Fruit fly (Drosophila melanogaster) whole organism: ENCODE data around the gene CG33658.

Experiments used
- CG8478 ChIP-seq: fragments of >200 bp; optimal IDR thresholded peaks from 2 replicates; lab custom pipeline; 2018; ENCODE audit warnings: inconsistent platforms
- Dll ChIP-seq: fragments of >200 bp; optimal IDR thresholded peaks from 2 replicates; lab custom pipeline; 2017
- EcR ChIP-seq, 2 experiments: fragments of >200 bp; optimal IDR thresholded peaks; 2 replicates each; lab custom pipeline; 2017; ENCODE audit warnings: missing biosample characterization in 2 of 2, missing genetic modification characterization in 2 of 2, missing genetic modification reagents in 2 of 2
- pan ChIP-seq: fragments of >200 bp; optimal IDR thresholded peaks from 2 replicates; lab custom pipeline; 2017
- psq ChIP-seq: fragments of >200 bp; optimal IDR thresholded peaks from 2 replicates; lab custom pipeline; 2017
- usp ChIP-seq: fragments of >200 bp; optimal IDR thresholded peaks from 2 replicates; lab custom pipeline; 2017; ENCODE audit warnings: missing biosample characterization, missing genetic modification characterization, mixed read lengths

The CG33658 gene

DNA sequence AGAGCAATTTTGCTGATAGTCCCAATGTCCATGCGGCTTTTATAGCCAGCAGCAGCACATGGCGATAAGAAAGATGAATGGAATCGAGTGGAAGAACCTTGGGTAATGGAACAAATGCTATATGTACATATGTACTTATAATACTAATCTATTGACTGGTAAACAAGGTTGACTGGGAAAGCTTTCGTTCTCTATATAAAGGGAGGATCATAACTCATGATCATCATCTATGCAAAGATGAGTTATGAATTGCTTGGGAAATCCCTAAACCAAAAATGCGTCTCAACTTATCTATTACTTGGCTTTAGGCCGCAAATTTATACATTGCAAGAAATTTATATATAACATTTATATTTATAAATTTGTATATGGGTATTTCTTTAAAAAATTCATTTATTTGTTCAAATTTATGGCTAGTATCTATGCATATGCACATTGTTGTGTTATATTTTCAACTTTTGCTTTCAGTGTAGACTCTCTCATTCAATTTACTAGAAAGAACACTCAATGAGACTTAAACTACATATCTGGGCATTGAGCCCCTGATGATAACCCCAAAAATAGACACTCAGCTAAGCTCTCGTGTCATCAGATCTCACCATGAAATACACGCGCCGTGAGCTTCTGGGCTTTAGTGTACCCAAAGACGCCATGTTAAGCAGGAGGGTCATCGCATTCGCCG is 23.9 kb upstream of the CG33658 start, which contains the start of the genes Srg1 and Elal:
Gene Srg1, minus strand, starts transcription at position 14 of the 682 bp plus-strand sequence.
Gene Elal, plus strand, starts transcription at position 632 of the 682 bp plus-strand sequence.
- no peak for TF ChIP-seq usp (GFP tag; lab: Kevin White, UChicago)
- no peak for TF ChIP-seq psq (lab: Kevin White, UChicago)
- no peak for TF ChIP-seq Dll (lab: Kevin White, UChicago)
- no peak for TF ChIP-seq pan
- no peak for TF ChIP-seq EcR (GFP tag; optimal IDR thresholded peaks at IDR 0.05; lab: Kevin White, UChicago)
- TF ChIP-seq CG8478 (lab: Kevin White, UChicago): no peak

- TF ChIP-seq CG8478 (lab: Kevin White, UChicago) (no peak), psq (lab: Kevin White, UChicago) (no peak), EcR (GFP tag; optimal IDR thresholded peaks at IDR 0.05; lab: Kevin White, UChicago) (no peak), pan (no peak), usp (GFP tag; lab: Kevin White, UChicago) (no peak), Dll (lab: Kevin White, UChicago) (no peak)
Measured at dm6 chr3R:24863894-24864293, 22.9 kb upstream of the CG33658 start.

- TF ChIP-seq usp (GFP tag; lab: Kevin White, UChicago) (no peak), psq (lab: Kevin White, UChicago) (no peak), pan (no peak), CG8478 (lab: Kevin White, UChicago) (no peak), Dll (lab: Kevin White, UChicago) (no peak), EcR (GFP tag; optimal IDR thresholded peaks at IDR 0.05; lab: Kevin White, UChicago) (no peak)
Measured at dm6 chr3R:24862574-24863089, 21.7 kb upstream of the CG33658 start, which contains the start of gene CG7016. CG7016 (plus strand) TSS chr3R:24862931.

dm6 chr3R:24862065-24862464 is 21.1 kb upstream of the CG33658 start, which contains the start of gene CG13640:
CG13640 (minus strand) TSS chr3R:24862165.
- TF ChIP-seq Dll (lab: Kevin White, UChicago) (no peak), usp (GFP tag; lab: Kevin White, UChicago) (no peak), CG8478 (lab: Kevin White, UChicago) (no peak), EcR (GFP tag; optimal IDR thresholded peaks at IDR 0.05; lab: Kevin White, UChicago) (no peak), psq (lab: Kevin White, UChicago) (no peak), pan (no peak)

dm6 chr3R:24860316-24860826 is 19.4 kb upstream of the CG33658 start, which contains the start of gene CG13639:
CG13639 (minus strand) TSS chr3R:24860366.
- no peak for TF ChIP-seq EcR (GFP tag; optimal IDR thresholded peaks at IDR 0.05; lab: Kevin White, UChicago)
- TF ChIP-seq CG8478 (lab: Kevin White, UChicago): no peak
- TF ChIP-seq Dll (lab: Kevin White, UChicago): no peak
- no peak for TF ChIP-seq pan
- TF ChIP-seq psq (lab: Kevin White, UChicago): no peak
- TF ChIP-seq usp (GFP tag; lab: Kevin White, UChicago): no peak

DNA sequence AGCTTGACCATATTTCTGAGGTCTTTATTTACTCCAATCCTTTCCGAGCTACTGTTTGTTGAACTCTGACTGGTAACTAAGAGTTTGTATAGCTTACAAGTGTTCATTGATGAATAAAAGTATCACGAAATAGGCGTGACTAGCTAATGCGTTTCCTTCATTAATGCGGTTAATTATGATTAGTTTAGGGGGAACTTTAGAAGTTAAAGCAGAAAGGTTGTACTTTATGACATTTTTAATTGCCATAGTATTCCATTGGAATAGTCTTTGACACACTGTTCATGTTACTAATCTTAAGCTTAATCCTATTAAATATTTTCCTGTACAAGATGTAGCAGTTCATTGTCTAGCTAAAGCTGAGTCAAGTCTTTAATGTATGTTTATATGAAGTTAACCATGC is 18.7 kb upstream of the CG33658 start, which contains the start of gene ppk22:
Gene ppk22, minus strand, starts transcription at position 101 of the 400 bp plus-strand sequence.
- TF ChIP-seq Dll (lab: Kevin White, UChicago) (no peak), EcR (GFP tag; optimal IDR thresholded peaks at IDR 0.05; lab: Kevin White, UChicago) (no peak), pan (no peak), psq (lab: Kevin White, UChicago) (no peak), CG8478 (lab: Kevin White, UChicago) (no peak), usp (GFP tag; lab: Kevin White, UChicago) (no peak)

- no peak for TF ChIP-seq CG8478 (lab: Kevin White, UChicago)
- no peak for TF ChIP-seq EcR (GFP tag; optimal IDR thresholded peaks at IDR 0.05; lab: Kevin White, UChicago)
- no peak for TF ChIP-seq Dll (lab: Kevin White, UChicago)
- TF ChIP-seq pan: no peak
- no peak for TF ChIP-seq psq (lab: Kevin White, UChicago)
- no peak for TF ChIP-seq usp (GFP tag; lab: Kevin White, UChicago)
Measured at dm6 chr3R:24857459-24857858, 16.5 kb upstream of the CG33658 start, which contains the start of gene CAH4. CAH4 (minus strand) TSS chr3R:24857559.

DNA sequence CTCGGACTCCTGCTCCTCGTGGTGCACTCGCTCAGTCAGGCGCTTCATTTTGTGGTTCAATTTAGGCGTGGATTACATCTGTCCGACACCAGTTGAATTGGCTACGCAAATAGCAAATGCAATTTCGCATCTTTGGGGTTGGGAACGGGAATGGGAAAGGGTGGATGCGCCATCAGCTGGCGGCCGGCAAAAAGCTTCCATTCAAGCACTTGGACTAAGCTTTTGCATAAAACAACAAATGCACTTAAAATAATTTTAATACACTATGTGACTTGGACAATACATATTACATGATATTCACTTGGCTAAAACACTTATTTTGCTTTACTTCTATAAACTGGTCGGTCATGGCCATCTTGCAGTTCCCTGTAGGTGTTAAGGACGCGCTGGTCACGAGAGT is 15.2 kb upstream of the CG33658 start, which contains the start of gene HDAC11:
Gene HDAC11, minus strand, starts transcription at position 101 of the 400 bp plus-strand sequence.
- TF ChIP-seq usp (GFP tag; lab: Kevin White, UChicago) (no peak), EcR (GFP tag; optimal IDR thresholded peaks at IDR 0.05; lab: Kevin White, UChicago) (no peak), CG8478 (lab: Kevin White, UChicago) (no peak), psq (lab: Kevin White, UChicago) (no peak)

DNA sequence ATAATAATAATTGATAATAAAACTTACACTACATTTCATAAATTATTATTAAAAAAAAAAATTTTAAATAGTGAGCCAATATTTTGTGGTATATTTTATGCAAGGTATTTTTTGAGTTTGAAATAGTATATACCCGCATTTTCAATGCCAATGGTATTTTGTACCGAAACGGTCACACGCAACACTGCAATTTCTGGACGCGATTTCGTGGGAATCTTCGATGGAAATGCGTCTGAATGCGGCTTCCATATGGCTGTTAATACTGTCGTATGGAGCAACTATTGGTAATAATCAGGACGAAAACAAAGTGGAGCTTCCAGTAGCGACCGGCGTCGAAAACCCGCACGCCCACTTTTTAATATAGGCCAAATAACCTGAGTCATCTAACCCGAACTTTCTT is 10.5 kb upstream of the CG33658 start, which contains the start of gene Nct:
Gene Nct, plus strand, starts transcription at position 173 of the 400 bp plus-strand sequence.
- TF ChIP-seq usp (GFP tag; lab: Kevin White, UChicago) (no peak), psq (lab: Kevin White, UChicago) (no peak), EcR (GFP tag; optimal IDR thresholded peaks at IDR 0.05; lab: Kevin White, UChicago) (no peak), pan (no peak), CG8478 (lab: Kevin White, UChicago) (no peak), Dll (lab: Kevin White, UChicago) (no peak)

- no peak for TF ChIP-seq Dll (lab: Kevin White, UChicago)
- TF ChIP-seq psq (lab: Kevin White, UChicago): no peak
- no peak for TF ChIP-seq CG8478 (lab: Kevin White, UChicago)
- no peak for TF ChIP-seq usp (GFP tag; lab: Kevin White, UChicago)
- TF ChIP-seq EcR (GFP tag; optimal IDR thresholded peaks at IDR 0.05; lab: Kevin White, UChicago): no peak
- TF ChIP-seq pan: no peak
Measured at dm6 chr3R:24850420-24850819, 9.5 kb upstream of the CG33658 start, which contains the start of gene CG7006. CG7006 (plus strand) TSS chr3R:24850627.
